Fruit fly (Drosophila melanogaster): Measurements from ENCODE around the gene CG9135.
A peak's percentile ranks its signal among the peaks of the same experiment; 100 is the strongest.

Gene CG9135

dm6 chr2L:6098479-6099269, 48.1 kb downstream of the CG9135 start, which contains the start of gene CG9175 (continued):
- no peak for TF ChIP-seq CG6683 (GFP tag; optimal IDR thresholded peaks at IDR 0.05)
- TF ChIP-seq CG18011 (GFP tag; optimal IDR thresholded peaks at IDR 0.05), result peak; percentile 100
- peak; percentile 63 for TF ChIP-seq zen (tag; optimal IDR thresholded peaks at IDR 0.05)
- no peak for TF ChIP-seq CG4360 (GFP tag; IDR thresholded peaks at IDR 0.05)
- TF ChIP-seq trh (GFP tag; optimal IDR thresholded peaks at IDR 0.05), result no peak
- peak; percentile 93 for TF ChIP-seq Scr (GFP tag; IDR thresholded peaks at IDR 0.05; ENCODE audit: partially characterized antibody)
- TF ChIP-seq CG14965 (GFP tag; optimal IDR thresholded peaks at IDR 0.05; ENCODE audit: borderline replicate concordance), result no peak
- TF ChIP-seq Usf (GFP tag; optimal IDR thresholded peaks at IDR 0.05), result no peak
- no peak for TF ChIP-seq CG11560 (tag; IDR thresholded peaks at IDR 0.05)
- peak; percentile 78 for TF ChIP-seq CG2116 (GFP tag; optimal IDR thresholded peaks at IDR 0.05)
- peak; percentile 61 for TF ChIP-seq CG2120 (GFP tag; optimal IDR thresholded peaks at IDR 0.05)
- TF ChIP-seq CG1024 (GFP tag; IDR thresholded peaks at IDR 0.05), result no peak
- TF ChIP-seq CG31224 (GFP tag; IDR thresholded peaks at IDR 0.05), result no peak
- no peak for TF ChIP-seq CG8281 (tag; optimal IDR thresholded peaks at IDR 0.05)
- TF ChIP-seq Nf-YC (tag; optimal IDR thresholded peaks at IDR 0.05), result peak; percentile 44
- TF ChIP-seq CG6765 (GFP tag; optimal IDR thresholded peaks at IDR 0.05), result no peak
- TF ChIP-seq CG17912 (GFP tag; optimal IDR thresholded peaks at IDR 0.05), result peak; percentile 63
- peak; percentile 37 for TF ChIP-seq nerfin-1 (tag; optimal IDR thresholded peaks at IDR 0.05)
- TF ChIP-seq dmrt11E (tag; optimal IDR thresholded peaks at IDR 0.05), result peak; percentile 19
- no peak for TF ChIP-seq CG10654 (GFP tag; optimal IDR thresholded peaks at IDR 0.05)
- TF ChIP-seq Camta (GFP tag; optimal IDR thresholded peaks at IDR 0.05), result peak; percentile 3
- no peak for TF ChIP-seq ttk (GFP tag; IDR thresholded peaks at IDR 0.05)
- no peak for TF ChIP-seq CG8765 (GFP tag; IDR thresholded peaks at IDR 0.05)
- TF ChIP-seq esg (GFP tag; conservative IDR thresholded peaks at IDR 0.05), result no peak
- peak; percentile 64; the same call in 1 of the 2 replicates for TF ChIP-seq onecut (GFP tag; IDR thresholded peaks at IDR 0.05)
- no peak for TF ChIP-seq BtbVII (GFP tag; optimal IDR thresholded peaks at IDR 0.05)
- TF ChIP-seq YL-1 (GFP tag; optimal IDR thresholded peaks at IDR 0.05), result peak; percentile 94
- no peak for TF ChIP-seq CG14441 (GFP tag; IDR thresholded peaks at IDR 0.05)
- TF ChIP-seq fd96Cb (tag; optimal IDR thresholded peaks at IDR 0.05), result no peak
- no peak for TF ChIP-seq Vsx1 (GFP tag; optimal IDR thresholded peaks at IDR 0.05)
- no peak for TF ChIP-seq CG11723 (GFP tag; optimal IDR thresholded peaks at IDR 0.05)
- TF ChIP-seq Bdp1 (GFP tag; optimal IDR thresholded peaks at IDR 0.05), result peak; percentile 16
- TF ChIP-seq CG11247 (GFP tag; IDR thresholded peaks at IDR 0.05), result 0 out of 2 replicates have a peak, but pooled peaks have one; percentile 13
- no peak for TF ChIP-seq CG13296 (GFP tag; optimal IDR thresholded peaks at IDR 0.05)
- peak; percentile 81 for TF ChIP-seq CG34422 (GFP tag; IDR thresholded peaks at IDR 0.05)
- TF ChIP-seq insv (GFP tag; optimal IDR thresholded peaks at IDR 0.05), result peak in 1 of 2 experiments; percentile 31
- TF ChIP-seq dmrt99B (tag; optimal IDR thresholded peaks at IDR 0.05), result no peak
- no peak for TF ChIP-seq cwo (GFP tag; optimal IDR thresholded peaks at IDR 0.05)
- no peak for TF ChIP-seq CG6654 (GFP tag; optimal IDR thresholded peaks at IDR 0.05)
- TF ChIP-seq CG15073 (GFP tag; optimal IDR thresholded peaks at IDR 0.05), result no peak
- no peak for TF ChIP-seq CG1602 (GFP tag; optimal IDR thresholded peaks at IDR 0.05)
- no peak for TF ChIP-seq Mes4 (GFP tag; optimal IDR thresholded peaks at IDR 0.05)
- peak; percentile 3 for TF ChIP-seq CG15696 (tag; optimal IDR thresholded peaks at IDR 0.05)
- no peak for TF ChIP-seq aop (GFP tag; IDR thresholded peaks at IDR 0.05)
- TF ChIP-seq CG6175 (GFP tag; IDR thresholded peaks at IDR 0.05), result no peak
- peak; percentile 86 for TF ChIP-seq trem (tag; optimal IDR thresholded peaks at IDR 0.05)
- peak; percentile 60 for TF ChIP-seq CG34376 (GFP tag; optimal IDR thresholded peaks at IDR 0.05)
- no peak for TF ChIP-seq corto (GFP tag; optimal IDR thresholded peaks at IDR 0.05)
- no peak for TF ChIP-seq danr (GFP tag; IDR thresholded peaks at IDR 0.05)
